Fruit fly (Drosophila melanogaster) whole organism, embryonic: ENCODE measurements around the gene CG7156.
A peak's percentile ranks its signal among the peaks of the same experiment; 100 is the strongest.

Source experiments
- Antp ChIP-seq: fragments of 200-800 bp; sonication (Bioruptor generic); optimal IDR thresholded peaks from 3 replicates; lab custom pipeline; 2016; ENCODE audit warnings: missing biosample characterization, missing genetic modification characterization
- BEAF-32 ChIP-seq: fragments of 200-800 bp; sonication (Bioruptor generic); optimal IDR thresholded peaks from 3 replicates; lab custom pipeline; 2017; ENCODE audit warnings: missing biosample characterization, missing genetic modification characterization, mild to moderate bottlenecking, moderate library complexity, missing genetic modification reagents
- CG1024 ChIP-seq: fragments of 200-800 bp; sonication (Bioruptor generic); IDR thresholded peaks from 2 replicates; pipeline ENCODE4 v1.3.6; 2022; ENCODE audit warnings: missing biosample characterization, missing genetic modification characterization
- CG11456 ChIP-seq: fragments of 200-800 bp; sonication (Bioruptor generic); IDR thresholded peaks from 3 replicates; pipeline ENCODE4 v1.3.6; 2022; ENCODE audit warnings: missing biosample characterization, missing genetic modification characterization
- CG11723 ChIP-seq: fragments of 200-800 bp; sonication (Bioruptor generic); optimal IDR thresholded peaks from 2 replicates; lab custom pipeline; 2017; ENCODE audit warnings: missing biosample characterization, mild to moderate bottlenecking, missing genetic modification characterization
- CG12071 ChIP-seq: fragments of 200-800 bp; sonication (Bioruptor generic); optimal IDR thresholded peaks from 3 replicates; lab custom pipeline; 2018; ENCODE audit warnings: missing biosample characterization, mild to moderate bottlenecking, missing genetic modification characterization
- CG12391 ChIP-seq: fragments of 200-800 bp; sonication (Bioruptor generic); optimal IDR thresholded peaks from 3 replicates; lab custom pipeline; 2018; ENCODE audit warnings: missing biosample characterization, mild to moderate bottlenecking, missing genetic modification characterization, moderate library complexity
- CG12659 ChIP-seq: fragments of 200-800 bp; sonication (Bioruptor generic); optimal IDR thresholded peaks from 3 replicates; lab custom pipeline; 2017; ENCODE audit warnings: mild to moderate bottlenecking, missing biosample characterization, missing genetic modification reagents, missing genetic modification characterization
- CG13287 ChIP-seq: fragments of 200-800 bp; sonication (Bioruptor generic); IDR thresholded peaks from 2 replicates; pipeline ENCODE4 v1.3.6; 2022; ENCODE audit warnings: missing biosample characterization, missing genetic modification characterization; ENCODE audit not compliant: partially characterized antibody
- CG15601 ChIP-seq: fragments of 200-800 bp; sonication (Bioruptor generic); optimal IDR thresholded peaks from 3 replicates; lab custom pipeline; 2019; ENCODE audit warnings: missing biosample characterization, mild to moderate bottlenecking, missing genetic modification characterization, moderate library complexity
- CG1603 ChIP-seq: fragments of 200-800 bp; sonication (Bioruptor generic); optimal IDR thresholded peaks from 2 replicates; lab custom pipeline; 2019; ENCODE audit warnings: missing biosample characterization, mild to moderate bottlenecking, missing genetic modification characterization, moderate library complexity
- CG16813 ChIP-seq: fragments of 200-800 bp; sonication (Bioruptor generic); IDR thresholded peaks from 3 replicates; pipeline ENCODE4 v1.3.6; 2022; ENCODE audit warnings: missing biosample characterization, missing genetic modification characterization; ENCODE audit not compliant: partially characterized antibody
- CG3163 ChIP-seq: fragments of 200-800 bp; sonication (Bioruptor generic); optimal IDR thresholded peaks from 3 replicates; lab custom pipeline; 2016; ENCODE audit warnings: missing biosample characterization, missing genetic modification characterization
- CG3838 ChIP-seq: fragments of 200-800 bp; sonication (Bioruptor generic); optimal IDR thresholded peaks from 3 replicates; lab custom pipeline; 2016; ENCODE audit warnings: missing biosample characterization, missing genetic modification characterization
- CG3847 ChIP-seq: fragments of 200-800 bp; sonication (Bioruptor generic); IDR thresholded peaks from 2 replicates; pipeline ENCODE4 v1.3.6; 2022; ENCODE audit warnings: missing biosample characterization, missing genetic modification characterization
- CG5953 ChIP-seq: fragments of 200-800 bp; sonication (Bioruptor generic); IDR thresholded peaks from 2 replicates; pipeline ENCODE4 v1.3.6; 2022; ENCODE audit warnings: missing biosample characterization, missing genetic modification characterization
- CG6254 ChIP-seq: fragments of 200-800 bp; sonication (Bioruptor generic); optimal IDR thresholded peaks from 3 replicates; lab custom pipeline; 2017; ENCODE audit warnings: mild to moderate bottlenecking, missing biosample characterization, missing genetic modification reagents, missing genetic modification characterization
- CG6654 ChIP-seq: fragments of 200-800 bp; sonication (Bioruptor generic); optimal IDR thresholded peaks from 2 replicates; lab custom pipeline; 2017; ENCODE audit warnings: missing biosample characterization, mild to moderate bottlenecking, missing genetic modification characterization
- CG8281 ChIP-seq: fragments of 200-800 bp; sonication (Bioruptor generic); optimal IDR thresholded peaks from 2 replicates; lab custom pipeline; 2018; ENCODE audit warnings: missing biosample characterization, mild to moderate bottlenecking, missing genetic modification characterization, moderate library complexity
- CG9609 ChIP-seq: fragments of 200-800 bp; sonication (Bioruptor generic); optimal IDR thresholded peaks from 3 replicates; lab custom pipeline; 2016; ENCODE audit warnings: missing biosample characterization, missing genetic modification characterization
- Dek ChIP-seq: fragments of 200-800 bp; sonication (Bioruptor generic); optimal IDR thresholded peaks from 3 replicates; lab custom pipeline; 2019; ENCODE audit warnings: missing biosample characterization, mild to moderate bottlenecking, missing genetic modification characterization, moderate library complexity
- Dip3 ChIP-seq: fragments of 200-800 bp; sonication (Bioruptor generic); optimal IDR thresholded peaks from 3 replicates; lab custom pipeline; 2016; ENCODE audit warnings: missing biosample characterization, missing genetic modification characterization
- GATAe ChIP-seq: fragments of 200-800 bp; sonication (Bioruptor generic); conservative IDR thresholded peaks from 2 replicates; pipeline ENCODE4 v1.3.6; 2022; ENCODE audit warnings: missing biosample characterization, missing genetic modification characterization
- HmgD ChIP-seq: fragments of 200-800 bp; sonication (Bioruptor generic); optimal IDR thresholded peaks from 3 replicates; lab custom pipeline; 2016; ENCODE audit warnings: missing biosample characterization, missing genetic modification characterization
- Hr3 ChIP-seq: fragments of 200-800 bp; sonication (Bioruptor generic); optimal IDR thresholded peaks from 3 replicates; lab custom pipeline; 2016; ENCODE audit warnings: missing biosample characterization, missing genetic modification characterization
- Sox102F ChIP-seq: fragments of 200-800 bp; sonication (Bioruptor generic); optimal IDR thresholded peaks from 2 replicates; lab custom pipeline; 2018; ENCODE audit warnings: missing biosample characterization, mild to moderate bottlenecking, missing genetic modification characterization, moderate library complexity
- Sry-δ ChIP-seq: fragments of 200-800 bp; sonication (Bioruptor generic); optimal IDR thresholded peaks from 2 replicates; lab custom pipeline; 2016; ENCODE audit warnings: missing biosample characterization, missing genetic modification characterization
- TFAM ChIP-seq: fragments of 200-800 bp; sonication (Bioruptor generic); optimal IDR thresholded peaks from 2 replicates; lab custom pipeline; 2017; ENCODE audit warnings: missing biosample characterization, missing genetic modification characterization, inconsistent platforms
- abd-A ChIP-seq: fragments of 200-800 bp; sonication (Bioruptor generic); optimal IDR thresholded peaks from 3 replicates; lab custom pipeline; 2019; ENCODE audit warnings: missing biosample characterization, mild to moderate bottlenecking, missing genetic modification characterization, moderate library complexity
- cad ChIP-seq: fragments of >200 bp; optimal IDR thresholded peaks from 2 replicates; lab custom pipeline; 2017; ENCODE audit warnings: missing biosample characterization, missing genetic modification characterization
- chm ChIP-seq: fragments of 200-800 bp; sonication (Bioruptor generic); IDR thresholded peaks from 2 replicates; pipeline ENCODE4 v1.3.6; 2022; ENCODE audit warnings: missing biosample characterization, missing genetic modification characterization
- croc ChIP-seq: fragments of 200-800 bp; sonication (Bioruptor generic); conservative IDR thresholded peaks from 3 replicates; pipeline ENCODE4 v1.3.6; 2022; ENCODE audit warnings: missing biosample characterization, missing genetic modification characterization
- ewg ChIP-seq: fragments of 200-800 bp; sonication (Bioruptor generic); optimal IDR thresholded peaks from 3 replicates; lab custom pipeline; 2017; ENCODE audit warnings: mild to moderate bottlenecking, missing biosample characterization, missing genetic modification reagents, missing genetic modification characterization
- gcm2 ChIP-seq: fragments of 200-800 bp; sonication (Bioruptor generic); optimal IDR thresholded peaks from 2 replicates; lab custom pipeline; 2016; ENCODE audit warnings: missing biosample characterization, missing genetic modification characterization
- klu ChIP-seq: fragments of 200-800 bp; sonication (Bioruptor generic); IDR thresholded peaks from 2 replicates; pipeline ENCODE4 v1.3.6; 2022; ENCODE audit warnings: missing biosample characterization, missing genetic modification characterization
- knrl ChIP-seq: fragments of 200-800 bp; sonication (Bioruptor generic); IDR thresholded peaks from 3 replicates; pipeline ENCODE4 v1.3.6; 2022; ENCODE audit warnings: missing biosample characterization, missing genetic modification characterization; ENCODE audit not compliant: partially characterized antibody
- lola ChIP-seq, 3 experiments: fragments of >200 bp in 2 of 3; fragments of 200-800 bp in 1 of 3; sonication (Bioruptor generic) in 1 of 3; optimal IDR thresholded peaks; 2 replicates each; lab custom pipeline; 2017 to 2019; ENCODE audit warnings: missing biosample characterization in 3 of 3, missing genetic modification characterization in 3 of 3, mild to moderate bottlenecking in 1 of 3, moderate library complexity in 1 of 3
- mam ChIP-seq: fragments of 200-800 bp; sonication (Bioruptor generic); optimal IDR thresholded peaks from 3 replicates; lab custom pipeline; 2016; ENCODE audit warnings: missing biosample characterization, missing genetic modification characterization
- nerfin-1 ChIP-seq: fragments of 200-800 bp; sonication (Bioruptor generic); optimal IDR thresholded peaks from 3 replicates; lab custom pipeline; 2019; ENCODE audit warnings: missing biosample characterization, mild to moderate bottlenecking, missing genetic modification characterization, moderate library complexity
- nom ChIP-seq: fragments of 200-800 bp; sonication (Bioruptor generic); optimal IDR thresholded peaks from 2 replicates; lab custom pipeline; 2017; ENCODE audit warnings: missing biosample characterization, missing genetic modification characterization, mild to moderate bottlenecking, moderate library complexity, missing genetic modification reagents
- oc ChIP-seq: fragments of 200-800 bp; sonication (Bioruptor generic); optimal IDR thresholded peaks from 2 replicates; lab custom pipeline; 2018; ENCODE audit warnings: missing biosample characterization, mild to moderate bottlenecking, missing genetic modification characterization, moderate library complexity
- org-1 ChIP-seq: fragments of 200-800 bp; sonication (Bioruptor generic); optimal IDR thresholded peaks from 2 replicates; lab custom pipeline; 2017; ENCODE audit warnings: missing biosample characterization, missing genetic modification characterization
- salm ChIP-seq: fragments of 200-800 bp; sonication (Bioruptor generic); optimal IDR thresholded peaks from 2 replicates; lab custom pipeline; 2018; ENCODE audit warnings: missing biosample characterization, mild to moderate bottlenecking, missing genetic modification characterization
- sc ChIP-seq, 3 experiments: fragments of >200 bp in 2 of 3; fragments of 200-800 bp in 1 of 3; sonication (Bioruptor generic) in 1 of 3; optimal IDR thresholded peaks; 2 replicates in 2 of 3; 3 replicates in 1 of 3; lab custom pipeline; 2017; ENCODE audit warnings: mild to moderate bottlenecking in 1 of 3, missing biosample characterization in 1 of 3, missing genetic modification characterization in 1 of 3, missing genetic modification reagents in 1 of 3
- sens ChIP-seq: fragments of 200-800 bp; sonication (Bioruptor generic); peaks from one replicate; lab custom pipeline; 2016; ENCODE audit warnings: missing biosample characterization, missing genetic modification characterization
- tio ChIP-seq: fragments of 200-800 bp; sonication (Bioruptor generic); optimal IDR thresholded peaks from 2 replicates; lab custom pipeline; 2017; ENCODE audit warnings: missing biosample characterization, missing genetic modification characterization, inconsistent platforms
- vvl ChIP-seq: fragments of 200-800 bp; sonication (Bioruptor generic); IDR thresholded peaks from 2 replicates; pipeline ENCODE4 v1.3.6; 2022; ENCODE audit warnings: missing biosample characterization, missing genetic modification characterization
- z ChIP-seq: fragments of 200-800 bp; sonication (Bioruptor generic); IDR thresholded peaks from 3 replicates; pipeline ENCODE4 v1.3.6; 2022; ENCODE audit warnings: missing biosample characterization, missing genetic modification characterization

Gene CG7156

dm6 chr3R:18242089-18242955, at the start of gene CG7156, which contains the start of gene 14-3-3epsilon:
Gene CG7156 (minus strand): TSS chr3R:18242159.
Gene 14-3-3epsilon (plus strand): TSS chr3R:18242531.
- TF ChIP-seq nerfin-1 (tag; lab: Kevin White, UChicago) (peak; percentile 7), CG16813 (GFP tag; lab: Robert Waterston, UW) (peak; percentile 70), gcm2 (GFP tag; lab: Kevin White, UChicago) (no peak), Dek (tag; lab: Kevin White, UChicago) (no peak), z (no peak), Sry-δ (GFP tag; lab: Kevin White, UChicago) (peak; percentile 72), vvl (GFP tag; lab: Robert Waterston, UW) (peak; percentile 81), HmgD (no peak), CG12071 (peak; percentile 30), lola (GFP tag; optimal IDR thresholded peaks at IDR 0.05; lab: Kevin White, UChicago) (peak in 1 of 3 experiments; percentile 57), nom (GFP tag; lab: Kevin White, UChicago) (peak; percentile 41), chm (GFP tag; lab: Robert Waterston, UW) (peak; percentile 77), Sox102F (GFP tag; lab: Kevin White, UChicago) (no peak), CG1024 (GFP tag; lab: Robert Waterston, UW) (no peak), CG6254 (no peak), Hr3 (GFP tag; lab: Kevin White, UChicago) (peak; percentile 37), croc (GFP tag; lab: Robert Waterston, UW) (no peak), knrl (GFP tag; lab: Robert Waterston, UW) (peak; percentile 60), CG8281 (tag; lab: Kevin White, UChicago) (no peak), CG12659 (GFP tag; lab: Kevin White, UChicago) (peak; percentile 68), org-1 (GFP tag; lab: Kevin White, UChicago) (no peak), BEAF-32 (GFP tag; lab: Kevin White, UChicago) (peak; percentile 92), CG3163 (GFP tag; lab: Kevin White, UChicago) (peak; percentile 1), ewg (GFP tag; lab: Kevin White, UChicago) (peak; percentile 100), CG3838 (peak; percentile 14), CG6654 (GFP tag; lab: Kevin White, UChicago) (no peak), CG11723 (GFP tag; lab: Kevin White, UChicago) (no peak), CG9609 (GFP tag; lab: Kevin White, UChicago) (no peak), abd-A (tag; lab: Kevin White, UChicago) (no peak), CG5953 (no peak), CG13287 (GFP tag; lab: Robert Waterston, UW) (peak; percentile 59), cad (GFP tag; lab: Kevin White, UChicago) (no peak), CG1603 (tag; lab: Kevin White, UChicago) (peak; percentile 18), GATAe (no peak), mam (GFP tag; lab: Kevin White, UChicago) (no peak), CG11456 (GFP tag; lab: Robert Waterston, UW) (no peak; the same call in 2 of the 3 replicates), CG12391 (tag; lab: Kevin White, UChicago) (peak; percentile 77), TFAM (GFP tag; lab: Kevin White, UChicago) (no peak), tio (no peak), CG3847 (GFP tag; lab: Robert Waterston, UW) (no peak), oc (peak; percentile 8), salm (peak; percentile 28), CG15601 (tag; lab: Kevin White, UChicago) (peak; percentile 71), sens (GFP tag; lab: Kevin White, UChicago) (peak; percentile 91), sc (optimal IDR thresholded peaks at IDR 0.05; lab: Kevin White, UChicago) (no peak), sc (GFP tag; optimal IDR thresholded peaks at IDR 0.05; lab: Kevin White, UChicago) (no peak), Dip3 (GFP tag; lab: Kevin White, UChicago) (no peak), Antp (peak; percentile 2), klu (GFP tag; lab: Robert Waterston, UW) (no peak)
